Worm (Caenorhabditis elegans) whole organism, L4/young adult: ENCODE measurements around the gene F20G2.3.

ENCODE experiments used
- W03F9.2 ChIP-seq: fragments of 150-350 bp; optimal IDR thresholded peaks from 2 replicates; lab custom pipeline; 2014; ENCODE audit warnings: missing biosample characterization, missing genetic modification characterization
- him-1 ChIP-seq: sonication (generic microtip); optimal IDR thresholded peaks from 2 replicates; lab custom pipeline; 2016; ENCODE audit warnings: missing genotype, missing genetic modification reagents, missing genetic modification characterization, missing compliant biosample characterization

- TF ChIP-seq W03F9.2 (tag; lab: Kevin White, UChicago) (no peak), him-1 (no peak)
These were observed 19.8 kb upstream of the F20G2.3 start for ce11 chrV:13787948-13788681.
